Worm (Caenorhabditis elegans) whole organism, late embryonic: Measurements from ENCODE around the gene F20A1.2.
"Not testable (repeated sequence)": the region's sequence is repeated elsewhere in the genome, so short reads cannot be mapped to it uniquely, and the experiment has no call there.

ENCODE experiments used
- C08G9.2 ChIP-seq: sonication (generic microtip); optimal IDR thresholded peaks from 2 replicates; lab custom pipeline; 2016; ENCODE audit warnings: mild to moderate bottlenecking, missing genetic modification characterization, moderate library complexity, missing compliant biosample characterization
- F13H6.1 ChIP-seq: sonication (generic microtip); optimal IDR thresholded peaks from 2 replicates; lab custom pipeline; 2016; ENCODE audit warnings: missing genetic modification characterization, missing compliant biosample characterization
- K02D7.2 ChIP-seq: sonication (generic microtip); optimal IDR thresholded peaks from 2 replicates; lab custom pipeline; 2017; ENCODE audit warnings: mild to moderate bottlenecking, missing genetic modification characterization, missing compliant biosample characterization
- K09A11.1 ChIP-seq: sonication (generic microtip); optimal IDR thresholded peaks from 2 replicates; lab custom pipeline; 2017; ENCODE audit warnings: antibody characterized with exemption, mild to moderate bottlenecking, missing genetic modification characterization, missing compliant biosample characterization; ENCODE audit not compliant: insufficient read depth
- ama-1 ChIP-seq: fragments of 150-350 bp; optimal IDR thresholded peaks from 2 replicates; lab custom pipeline; 2014
- ceh-14 ChIP-seq: sonication (generic microtip); optimal IDR thresholded peaks from 2 replicates; lab custom pipeline; 2016; ENCODE audit warnings: missing genotype, missing genetic modification characterization, missing compliant biosample characterization
- ceh-18 ChIP-seq: sonication (generic microtip); optimal IDR thresholded peaks from 2 replicates; lab custom pipeline; 2016; ENCODE audit warnings: missing genetic modification characterization, missing compliant biosample characterization
- ceh-19 ChIP-seq: fragments of 200-800 bp; sonication (Bioruptor generic); optimal IDR thresholded peaks from 2 replicates; lab custom pipeline; 2018; ENCODE audit warnings: mild to moderate bottlenecking, missing genetic modification characterization, missing compliant biosample characterization
- ceh-2 ChIP-seq: sonication (generic microtip); optimal IDR thresholded peaks from 2 replicates; lab custom pipeline; 2016; ENCODE audit warnings: missing genotype, missing genetic modification characterization, missing compliant biosample characterization
- ceh-24 ChIP-seq: sonication (generic microtip); optimal IDR thresholded peaks from 2 replicates; lab custom pipeline; 2016; ENCODE audit warnings: mild to moderate bottlenecking, missing genetic modification characterization, missing compliant biosample characterization
- ceh-30 ChIP-seq: fragments of 150-350 bp; optimal IDR thresholded peaks from 2 replicates; lab custom pipeline; 2014; ENCODE audit warnings: missing biosample characterization, missing genetic modification characterization
- ceh-31 ChIP-seq: sonication (generic microtip); optimal IDR thresholded peaks from 2 replicates; lab custom pipeline; 2016; ENCODE audit warnings: missing genetic modification characterization, missing compliant biosample characterization
- ceh-34 ChIP-seq: sonication (generic microtip); optimal IDR thresholded peaks from 2 replicates; lab custom pipeline; 2016; ENCODE audit warnings: mild to moderate bottlenecking, missing genetic modification characterization, missing compliant biosample characterization
- ceh-45 ChIP-seq: fragments of 200-800 bp; sonication (Bioruptor generic); IDR thresholded peaks from 2 replicates; pipeline ENCODE4 v1.3.6; 2022; ENCODE audit warnings: missing genetic modification reagents, missing genetic modification characterization, missing compliant biosample characterization
- ceh-48 ChIP-seq: sonication (generic microtip); optimal IDR thresholded peaks from 2 replicates; lab custom pipeline; 2016; ENCODE audit warnings: missing genetic modification characterization, inconsistent platforms, missing compliant biosample characterization
- ceh-6 ChIP-seq: fragments of 200-800 bp; sonication (Bioruptor generic); optimal IDR thresholded peaks from 2 replicates; lab custom pipeline; 2018; ENCODE audit warnings: mild to moderate bottlenecking, missing genetic modification characterization, missing compliant biosample characterization
- che-1 ChIP-seq: sonication (generic microtip); optimal IDR thresholded peaks from 2 replicates; lab custom pipeline; 2016; ENCODE audit warnings: mild to moderate bottlenecking, missing genetic modification characterization, missing compliant biosample characterization
- dve-1 ChIP-seq: sonication (generic microtip); optimal IDR thresholded peaks from 2 replicates; lab custom pipeline; 2017; ENCODE audit warnings: antibody characterized with exemption, mild to moderate bottlenecking, missing genetic modification characterization, missing compliant biosample characterization
- elt-2 ChIP-seq: sonication (generic microtip); optimal IDR thresholded peaks from 2 replicates; lab custom pipeline; 2016; ENCODE audit warnings: missing genetic modification reagents, missing genetic modification characterization, missing compliant biosample characterization
- elt-4 ChIP-seq: sonication (generic microtip); optimal IDR thresholded peaks from 2 replicates; lab custom pipeline; 2016; ENCODE audit warnings: missing genetic modification characterization, missing compliant biosample characterization
- ets-4 ChIP-seq: sonication (generic microtip); optimal IDR thresholded peaks from 2 replicates; lab custom pipeline; 2016; ENCODE audit warnings: missing genetic modification characterization, missing compliant biosample characterization
- eyg-1 ChIP-seq: sonication (generic microtip); optimal IDR thresholded peaks from 2 replicates; lab custom pipeline; 2016; ENCODE audit warnings: missing genotype, missing genetic modification characterization, missing compliant biosample characterization
- fkh-10 ChIP-seq: fragments of 150-350 bp; optimal IDR thresholded peaks from 2 replicates; lab custom pipeline; 2014; ENCODE audit warnings: missing biosample characterization, missing genetic modification reagents, missing genetic modification characterization
- hlh-13 ChIP-seq: fragments of 200-800 bp; sonication (Bioruptor generic); optimal IDR thresholded peaks from 2 replicates; lab custom pipeline; 2018; ENCODE audit warnings: mild to moderate bottlenecking, missing genetic modification characterization, missing compliant biosample characterization
- hlh-15 ChIP-seq: sonication (generic microtip); optimal IDR thresholded peaks from 2 replicates; lab custom pipeline; 2016; ENCODE audit warnings: missing genetic modification characterization, missing compliant biosample characterization
- hlh-8 ChIP-seq: sonication (generic microtip); optimal IDR thresholded peaks from 2 replicates; lab custom pipeline; 2016; ENCODE audit warnings: missing genotype, missing genetic modification characterization, missing compliant biosample characterization
- lim-6 ChIP-seq: sonication (generic microtip); optimal IDR thresholded peaks from 2 replicates; lab custom pipeline; 2016; ENCODE audit warnings: missing genetic modification characterization, missing compliant biosample characterization
- madf-2 ChIP-seq: sonication (generic microtip); optimal IDR thresholded peaks from 2 replicates; lab custom pipeline; 2017; ENCODE audit warnings: missing genetic modification characterization, missing compliant biosample characterization
- mec-3 ChIP-seq: sonication (generic microtip); optimal IDR thresholded peaks from 2 replicates; lab custom pipeline; 2016; ENCODE audit warnings: borderline replicate concordance, missing genetic modification characterization, missing compliant biosample characterization
- nfya-1 ChIP-seq: sonication (generic microtip); optimal IDR thresholded peaks from 2 replicates; lab custom pipeline; 2017; ENCODE audit warnings: missing genetic modification characterization, mild to moderate bottlenecking, missing compliant biosample characterization, antibody characterized with exemption, moderate library complexity
- odd-2 ChIP-seq: sonication (generic microtip); optimal IDR thresholded peaks from 2 replicates; lab custom pipeline; 2017; ENCODE audit warnings: antibody characterized with exemption, mild to moderate bottlenecking, missing genetic modification characterization, missing compliant biosample characterization
- pag-3 ChIP-seq: sonication (generic microtip); optimal IDR thresholded peaks from 2 replicates; lab custom pipeline; 2016; ENCODE audit warnings: missing compliant biosample characterization, missing genetic modification characterization, borderline replicate concordance
- pha-4 ChIP-seq: fragments of 150-350 bp; optimal IDR thresholded peaks from 2 replicates; lab custom pipeline; 2018; ENCODE audit warnings: missing biosample characterization, missing genetic modification reagents, missing genetic modification characterization
- pqm-1 ChIP-seq: sonication (generic microtip); optimal IDR thresholded peaks from 2 replicates; lab custom pipeline; 2016; ENCODE audit warnings: missing genetic modification characterization, missing compliant biosample characterization
- ref-2 ChIP-seq: sonication (generic microtip); optimal IDR thresholded peaks from 2 replicates; lab custom pipeline; 2016; ENCODE audit warnings: missing genetic modification characterization, missing compliant biosample characterization
- rnt-1 ChIP-seq: sonication (generic microtip); optimal IDR thresholded peaks from 2 replicates; lab custom pipeline; 2016; ENCODE audit warnings: missing genetic modification characterization, missing compliant biosample characterization
- sox-2 ChIP-seq: fragments of 200-800 bp; sonication (Bioruptor generic); IDR thresholded peaks from 2 replicates; pipeline ENCODE4 v1.3.6; 2022; ENCODE audit warnings: missing genetic modification reagents, missing genetic modification characterization, missing compliant biosample characterization
- sox-4 ChIP-seq: sonication (generic microtip); optimal IDR thresholded peaks from 2 replicates; lab custom pipeline; 2017; ENCODE audit warnings: mild to moderate bottlenecking, missing genetic modification characterization, inconsistent platforms, missing compliant biosample characterization
- syd-9 ChIP-seq: sonication (generic microtip); optimal IDR thresholded peaks from 2 replicates; lab custom pipeline; 2016; ENCODE audit warnings: mild to moderate bottlenecking, missing genetic modification characterization, moderate library complexity, missing compliant biosample characterization
- unc-3 ChIP-seq, 2 experiments: fragments of 200-800 bp in 1 of 2; sonication (Bioruptor generic) in 1 of 2; sonication (generic microtip) in 1 of 2; conservative IDR thresholded peaks in 1 of 2; optimal IDR thresholded peaks in 1 of 2; 2 replicates each; pipeline versions ENCODE4 v1.3.6 to Lab custom; 2016 to 2022; ENCODE audit warnings: missing compliant biosample characterization in 2 of 2, missing genetic modification characterization in 2 of 2, missing genetic modification reagents in 1 of 2
- unc-42 ChIP-seq: sonication (generic microtip); optimal IDR thresholded peaks from 2 replicates; lab custom pipeline; 2016; ENCODE audit warnings: missing genotype, missing genetic modification characterization, missing compliant biosample characterization
- unc-86 ChIP-seq: sonication (generic microtip); optimal IDR thresholded peaks from 2 replicates; lab custom pipeline; 2016; ENCODE audit warnings: missing genetic modification characterization, missing compliant biosample characterization
- ztf-16 ChIP-seq: sonication (generic microtip); optimal IDR thresholded peaks from 2 replicates; lab custom pipeline; 2017; ENCODE audit warnings: missing genetic modification characterization, missing compliant biosample characterization

F20A1.2 gene

DNA sequence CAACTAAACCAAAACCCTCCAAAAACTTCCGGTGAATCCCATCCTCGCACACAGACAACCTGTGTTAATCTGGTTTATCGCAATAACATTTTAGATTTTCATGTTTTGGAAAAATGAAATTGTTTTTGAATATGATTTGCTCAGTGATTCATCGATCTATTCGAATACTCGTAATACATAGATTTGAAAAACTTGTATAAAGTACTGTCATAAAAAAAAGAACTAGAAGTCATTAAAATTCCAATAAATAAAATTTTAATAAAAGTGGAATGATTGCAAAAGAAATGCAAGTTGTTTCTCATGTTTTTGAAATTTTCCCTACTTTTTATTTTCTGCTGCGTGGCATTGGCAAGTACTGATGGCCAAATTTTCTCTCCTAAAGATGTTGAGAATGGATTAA lies 8.5 kb downstream of the F20A1.2 start, which contains the start of gene spig-8:
Gene spig-8 (plus strand): TSS at position 301 of the 400 bp plus-strand sequence.
- TF ChIP-seq ceh-34 (tag; lab: Kevin White, UChicago), result no peak
- TF ChIP-seq ceh-14 (tag; lab: Kevin White, UChicago), result no peak
- no peak for TF ChIP-seq dve-1 (tag; lab: Kevin White, UChicago)
- no peak for TF ChIP-seq ama-1 (lab: Kevin White, UChicago)
- TF ChIP-seq pqm-1, result no peak
- TF ChIP-seq ceh-18 (tag; lab: Kevin White, UChicago), result no peak
- no peak for TF ChIP-seq rnt-1
- TF ChIP-seq che-1 (tag; lab: Kevin White, UChicago), result no peak
- no peak for TF ChIP-seq eyg-1
- TF ChIP-seq unc-42, result no peak
- no peak for TF ChIP-seq ceh-48

DNA sequence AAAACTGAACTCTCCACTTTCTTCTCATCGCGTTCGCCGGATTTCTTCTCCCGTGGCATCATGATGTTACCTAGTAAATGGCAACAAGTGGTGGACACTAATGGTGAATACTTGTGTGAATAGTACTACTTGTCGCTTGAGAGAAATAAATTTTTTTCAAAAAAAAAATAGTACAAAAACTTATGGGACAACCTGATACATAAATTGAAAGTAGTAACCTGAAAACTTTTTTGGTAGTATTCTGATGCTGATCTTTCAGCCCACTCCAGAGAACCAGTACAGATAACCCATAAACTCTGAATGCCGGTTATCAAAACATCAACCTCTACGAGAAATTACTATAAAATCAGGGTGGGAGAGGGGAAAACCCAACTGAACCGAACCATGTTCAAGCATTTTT lies 11.7 kb downstream of the F20A1.2 start, which contains the start of gene Y57E12AL.2:
Gene Y57E12AL.2 (plus strand): TSS at position 301 of the 400 bp plus-strand sequence.
- not testable (repeated sequence) for TF ChIP-seq K02D7.2; hlh-8 (tag; lab: Kevin White, UChicago); unc-86 (tag; lab: Kevin White, UChicago)

DNA sequence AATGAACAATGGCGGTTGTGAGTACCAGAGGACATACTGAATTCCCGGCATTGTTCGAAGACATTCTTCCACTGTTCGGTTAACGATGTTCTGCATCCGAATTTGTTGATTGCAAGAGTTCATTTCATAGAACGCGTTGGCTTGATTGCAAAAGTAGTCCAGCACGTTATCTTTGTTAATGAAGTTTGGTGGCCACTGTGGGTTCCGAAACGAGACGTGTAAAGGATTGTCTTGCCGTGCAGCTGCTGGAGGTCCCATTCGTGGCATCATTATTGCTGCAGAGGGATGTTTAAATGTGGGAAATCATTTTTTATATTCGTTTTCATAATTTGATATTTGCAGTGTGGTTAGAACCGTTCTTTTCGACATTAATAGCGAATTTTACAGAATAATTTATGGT lies 13.2 kb downstream of the F20A1.2 start, which contains the start of gene mdt-6:
Gene mdt-6 (minus strand): TSS at position 275 of the 400 bp plus-strand sequence.
- TF ChIP-seq pag-3 (tag; lab: Kevin White, UChicago), result no peak
- TF ChIP-seq pha-4 (tag; lab: Kevin White, UChicago), result no peak
- no peak for TF ChIP-seq K09A11.1 (tag; lab: Kevin White, UChicago)
- no peak for TF ChIP-seq eyg-1
- TF ChIP-seq ref-2 (tag; lab: Kevin White, UChicago), result no peak
- no peak for TF ChIP-seq ceh-30 (tag; lab: Kevin White, UChicago)
- TF ChIP-seq hlh-13 (GFP tag; lab: Kevin White, UChicago), result no peak
- TF ChIP-seq odd-2 (tag; lab: Kevin White, UChicago), result no peak
- TF ChIP-seq unc-3 (GFP tag; conservative IDR thresholded peaks at IDR 0.05; lab: Robert Waterston, UW), result no peak
- TF ChIP-seq unc-3 (tag; optimal IDR thresholded peaks at IDR 0.05; lab: Kevin White, UChicago), result no peak
- TF ChIP-seq ceh-45, result no peak

DNA sequence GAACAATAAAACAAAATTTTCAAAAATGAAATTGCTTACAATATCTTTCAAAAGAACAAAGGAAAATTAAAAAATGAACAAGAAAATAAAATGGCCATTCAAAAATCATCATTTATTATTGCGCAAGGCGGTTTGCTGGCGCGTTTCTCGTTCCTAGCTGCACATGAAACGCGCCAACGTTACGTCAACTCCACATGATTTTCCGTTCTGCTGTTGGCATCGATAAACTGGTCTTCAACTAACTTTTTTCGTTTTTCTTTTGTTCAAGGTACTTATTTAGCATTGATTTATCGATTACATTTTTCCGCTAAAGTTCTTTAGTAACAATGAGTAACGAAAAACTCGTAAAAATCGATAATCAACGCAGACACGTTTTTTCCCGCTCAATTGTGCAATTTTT lies 14.3 kb downstream of the F20A1.2 start, which contains the start of the genes Y57E12AL.6 and Y57E12AL.1:
Gene Y57E12AL.6 (minus strand): TSS at position 75 of the 400 bp plus-strand sequence.
Gene Y57E12AL.1 (plus strand): TSS at position 135 of the 400 bp plus-strand sequence.
- TF ChIP-seq sox-4 (tag; lab: Kevin White, UChicago) (peak; percentile 41), ref-2 (tag; lab: Kevin White, UChicago) (peak; percentile 40), unc-3 (GFP tag; conservative IDR thresholded peaks at IDR 0.05; lab: Robert Waterston, UW) (peak; percentile 60), unc-3 (tag; optimal IDR thresholded peaks at IDR 0.05; lab: Kevin White, UChicago) (peak; percentile 60), pqm-1 (no peak), eyg-1 (peak; percentile 13), C08G9.2 (tag; lab: Kevin White, UChicago) (no peak), hlh-8 (tag; lab: Kevin White, UChicago) (peak; percentile 61), mec-3 (tag; lab: Kevin White, UChicago) (no peak), K02D7.2 (no peak), ceh-31 (tag; lab: Kevin White, UChicago) (peak; percentile 67), ceh-24 (tag; lab: Kevin White, UChicago) (no peak), madf-2 (tag; lab: Kevin White, UChicago) (peak; percentile 62), elt-2 (tag; lab: Kevin White, UChicago) (peak; percentile 88), ceh-2 (tag; lab: Kevin White, UChicago) (peak; percentile 19), ceh-19 (peak; percentile 48), nfya-1 (tag; lab: Kevin White, UChicago) (peak; percentile 71), ceh-14 (tag; lab: Kevin White, UChicago) (peak; percentile 85), hlh-15 (tag; lab: Kevin White, UChicago) (peak; percentile 21), K09A11.1 (tag; lab: Kevin White, UChicago) (no peak), ets-4 (peak; percentile 24), pag-3 (tag; lab: Kevin White, UChicago) (no peak), pha-4 (tag; lab: Kevin White, UChicago) (no peak), ceh-48 (peak; percentile 64), fkh-10 (GFP tag; lab: Kevin White, UChicago) (no peak), ceh-34 (tag; lab: Kevin White, UChicago) (peak; percentile 60), F13H6.1 (tag; lab: Kevin White, UChicago) (peak; percentile 73), sox-2 (GFP tag; lab: Robert Waterston, UW) (peak; percentile 18; the same call in 1 of the 2 replicates), lim-6 (tag; lab: Kevin White, UChicago) (no peak), unc-42 (peak; percentile 28), odd-2 (tag; lab: Kevin White, UChicago) (peak; percentile 34), rnt-1 (peak; percentile 71), ztf-16 (peak; percentile 64), syd-9 (tag; lab: Kevin White, UChicago) (peak; percentile 69), ceh-18 (tag; lab: Kevin White, UChicago) (peak; percentile 72), elt-4 (no peak), ceh-6 (GFP tag; lab: Kevin White, UChicago) (peak; percentile 56)
